Worm (Caenorhabditis elegans): ENCODE results near the gene metl-9.

metl-9 gene

DNA sequence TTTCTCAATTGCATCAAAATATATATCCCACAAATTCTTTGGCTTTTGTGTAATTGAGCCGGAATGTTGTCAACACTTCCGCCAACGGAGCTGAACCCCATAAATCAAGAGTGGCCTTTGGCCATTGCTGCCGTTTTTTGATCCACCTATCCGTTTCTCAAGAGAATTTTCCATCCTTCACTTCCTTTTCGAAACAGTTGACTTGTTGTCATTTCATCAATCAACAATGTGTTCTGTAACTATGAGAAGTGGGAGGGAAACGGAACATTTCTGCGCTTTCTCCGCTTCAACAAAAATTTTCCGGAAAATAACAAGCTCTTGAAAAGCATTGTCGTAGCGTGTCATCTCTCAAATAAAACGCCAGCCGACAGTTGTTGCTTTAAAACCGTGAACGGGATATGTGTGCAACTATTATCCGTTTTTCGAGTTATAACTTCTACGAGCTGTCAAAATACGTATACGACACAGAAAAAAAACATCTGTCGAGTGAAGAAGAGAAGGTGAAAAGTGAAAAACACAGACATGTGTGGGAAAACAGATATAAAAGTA, 20.9 kb upstream of the metl-9 start:
- no peak for TF ChIP-seq tra-4 (tag; optimal IDR thresholded peaks at IDR 0.05)
- no peak for TF ChIP-seq flt-1 (GFP tag; IDR thresholded peaks at IDR 0.05)
- TF ChIP-seq F13C5.2 (tag; optimal IDR thresholded peaks at IDR 0.05), result no peak
- no peak for TF ChIP-seq aly-1 (tag; optimal IDR thresholded peaks at IDR 0.05)
- TF ChIP-seq ceh-36 (tag; optimal IDR thresholded peaks at IDR 0.05), result no peak
- no peak for TF ChIP-seq pes-1 (GFP tag; IDR thresholded peaks at IDR 0.05)
- TF ChIP-seq sea-1 (GFP tag; conservative IDR thresholded peaks at IDR 0.05), result no peak
- TF ChIP-seq hmbx-1 (tag; optimal IDR thresholded peaks at IDR 0.05), result no peak
- no peak for TF ChIP-seq B0310.2 (tag; optimal IDR thresholded peaks at IDR 0.05)
- no peak for TF ChIP-seq hnd-1 (tag; optimal IDR thresholded peaks at IDR 0.05)
- no peak for TF ChIP-seq scrt-1 (GFP tag; IDR thresholded peaks at IDR 0.05)
- no peak for TF ChIP-seq ama-1 (optimal IDR thresholded peaks at IDR 0.05)
- TF ChIP-seq tbx-11 (GFP tag; IDR thresholded peaks at IDR 0.05), result no peak
- TF ChIP-seq tbx-37 (GFP tag; conservative IDR thresholded peaks at IDR 0.05), result no peak
- TF ChIP-seq hmg-4 (GFP tag; optimal IDR thresholded peaks at IDR 0.05), result no peak
- TF ChIP-seq ceh-13 (GFP tag; optimal IDR thresholded peaks at IDR 0.05), result no peak
- TF ChIP-seq ets-7 (tag; optimal IDR thresholded peaks at IDR 0.05), result no peak

DNA sequence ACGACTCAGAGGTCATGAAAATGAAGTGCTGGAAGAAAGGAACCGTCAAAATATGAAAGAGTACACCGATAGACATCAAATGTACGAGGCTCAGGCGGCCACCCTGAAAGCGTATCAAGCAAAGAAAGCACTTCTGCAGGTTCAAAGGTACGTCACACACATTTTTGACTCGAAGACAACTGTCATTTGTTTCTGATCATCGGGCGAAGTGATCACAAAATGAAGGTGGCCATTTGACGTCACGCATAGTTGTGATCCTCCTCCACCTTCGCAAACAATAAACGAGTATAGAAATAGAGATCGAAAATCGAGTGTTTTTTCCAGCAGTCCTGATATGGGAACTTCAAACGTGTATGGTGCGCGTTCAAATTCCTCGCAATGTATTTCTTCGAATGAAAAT, 20.3 kb upstream of the metl-9 start:
- TF ChIP-seq aly-1 (tag; optimal IDR thresholded peaks at IDR 0.05) (no peak), sea-1 (GFP tag; conservative IDR thresholded peaks at IDR 0.05) (no peak), ets-7 (tag; optimal IDR thresholded peaks at IDR 0.05) (no peak), hnd-1 (tag; optimal IDR thresholded peaks at IDR 0.05) (no peak), hmbx-1 (tag; optimal IDR thresholded peaks at IDR 0.05) (no peak), hmg-4 (GFP tag; optimal IDR thresholded peaks at IDR 0.05) (no peak), scrt-1 (GFP tag; IDR thresholded peaks at IDR 0.05) (no peak), tbx-37 (GFP tag; conservative IDR thresholded peaks at IDR 0.05) (no peak), flt-1 (GFP tag; IDR thresholded peaks at IDR 0.05) (no peak), tra-4 (tag; optimal IDR thresholded peaks at IDR 0.05) (no peak), B0310.2 (tag; optimal IDR thresholded peaks at IDR 0.05) (no peak), ama-1 (optimal IDR thresholded peaks at IDR 0.05) (no peak), pes-1 (GFP tag; IDR thresholded peaks at IDR 0.05) (no peak), F13C5.2 (tag; optimal IDR thresholded peaks at IDR 0.05) (no peak), ceh-13 (GFP tag; optimal IDR thresholded peaks at IDR 0.05) (no peak), ceh-36 (tag; optimal IDR thresholded peaks at IDR 0.05) (no peak), tbx-11 (GFP tag; IDR thresholded peaks at IDR 0.05) (no peak)

DNA sequence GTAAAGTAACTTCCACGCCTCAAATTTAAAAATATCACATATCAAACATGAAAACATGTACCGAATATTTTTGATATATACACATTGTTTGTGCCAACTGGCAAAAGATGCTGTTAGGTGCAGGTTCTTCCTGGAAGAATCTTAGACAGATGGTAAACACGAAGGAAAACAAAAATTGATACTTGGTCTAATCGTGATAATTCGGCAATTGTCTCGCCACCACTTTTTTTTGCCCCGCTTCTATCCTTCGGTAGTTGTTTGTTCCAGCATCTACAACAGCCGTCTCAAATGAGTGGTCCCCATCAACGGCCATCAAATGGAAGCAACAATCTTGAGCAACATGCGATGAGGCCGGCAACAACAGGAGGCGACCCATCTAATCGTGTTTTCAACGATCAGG, 18.5 kb upstream of the metl-9 start:
- TF ChIP-seq ceh-13 (GFP tag; optimal IDR thresholded peaks at IDR 0.05) (no peak), hmbx-1 (tag; optimal IDR thresholded peaks at IDR 0.05) (no peak), hnd-1 (tag; optimal IDR thresholded peaks at IDR 0.05) (no peak), B0310.2 (tag; optimal IDR thresholded peaks at IDR 0.05) (no peak), flt-1 (GFP tag; IDR thresholded peaks at IDR 0.05) (no peak), tbx-37 (GFP tag; conservative IDR thresholded peaks at IDR 0.05) (no peak), ceh-36 (tag; optimal IDR thresholded peaks at IDR 0.05) (no peak), scrt-1 (GFP tag; IDR thresholded peaks at IDR 0.05) (no peak), tbx-11 (GFP tag; IDR thresholded peaks at IDR 0.05) (no peak)

ce11 chrX:5195462-5196160, 16.7 kb upstream of the metl-9 start, which contains the start of gene pqn-62:
pqn-62 (plus strand) TSS chrX:5196110.
- TF ChIP-seq ceh-13 (GFP tag; optimal IDR thresholded peaks at IDR 0.05), result no peak
- no peak for TF ChIP-seq hmbx-1 (tag; optimal IDR thresholded peaks at IDR 0.05)
- TF ChIP-seq B0310.2 (tag; optimal IDR thresholded peaks at IDR 0.05), result no peak
- TF ChIP-seq scrt-1 (GFP tag; IDR thresholded peaks at IDR 0.05), result no peak

DNA sequence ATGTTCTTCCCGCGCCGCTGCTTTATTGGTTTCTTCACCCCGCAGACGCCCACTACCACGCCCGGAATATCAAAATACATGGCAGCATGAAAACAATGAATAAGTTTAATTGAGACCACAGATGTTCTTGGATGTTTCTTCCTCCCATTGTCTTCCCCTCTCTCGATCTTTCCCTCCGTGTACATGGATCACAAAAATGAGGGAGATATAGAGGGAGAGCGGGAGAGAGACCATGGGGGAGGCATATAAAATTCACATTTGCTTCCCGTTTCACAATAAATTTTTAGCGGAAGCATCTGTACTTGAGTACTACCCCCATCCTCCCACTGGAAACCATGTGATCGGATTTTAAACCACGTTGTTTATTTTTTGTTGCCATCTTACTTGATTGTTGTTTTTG, 14.5 kb upstream of the metl-9 start:
- TF ChIP-seq B0310.2 (tag; optimal IDR thresholded peaks at IDR 0.05) (no peak), scrt-1 (GFP tag; IDR thresholded peaks at IDR 0.05) (no peak), hmbx-1 (tag; optimal IDR thresholded peaks at IDR 0.05) (no peak), aly-1 (tag; optimal IDR thresholded peaks at IDR 0.05) (no peak), flt-1 (GFP tag; IDR thresholded peaks at IDR 0.05) (no peak), sea-1 (GFP tag; conservative IDR thresholded peaks at IDR 0.05) (no peak), hmg-4 (GFP tag; optimal IDR thresholded peaks at IDR 0.05) (no peak), F13C5.2 (tag; optimal IDR thresholded peaks at IDR 0.05) (no peak), tbx-37 (GFP tag; conservative IDR thresholded peaks at IDR 0.05) (no peak), hnd-1 (tag; optimal IDR thresholded peaks at IDR 0.05) (no peak), ceh-36 (tag; optimal IDR thresholded peaks at IDR 0.05) (no peak), ets-7 (tag; optimal IDR thresholded peaks at IDR 0.05) (no peak), tbx-11 (GFP tag; IDR thresholded peaks at IDR 0.05) (no peak), ama-1 (optimal IDR thresholded peaks at IDR 0.05) (no peak), tra-4 (tag; optimal IDR thresholded peaks at IDR 0.05) (no peak), ceh-13 (GFP tag; optimal IDR thresholded peaks at IDR 0.05) (no peak), pes-1 (GFP tag; IDR thresholded peaks at IDR 0.05) (no peak)

DNA sequence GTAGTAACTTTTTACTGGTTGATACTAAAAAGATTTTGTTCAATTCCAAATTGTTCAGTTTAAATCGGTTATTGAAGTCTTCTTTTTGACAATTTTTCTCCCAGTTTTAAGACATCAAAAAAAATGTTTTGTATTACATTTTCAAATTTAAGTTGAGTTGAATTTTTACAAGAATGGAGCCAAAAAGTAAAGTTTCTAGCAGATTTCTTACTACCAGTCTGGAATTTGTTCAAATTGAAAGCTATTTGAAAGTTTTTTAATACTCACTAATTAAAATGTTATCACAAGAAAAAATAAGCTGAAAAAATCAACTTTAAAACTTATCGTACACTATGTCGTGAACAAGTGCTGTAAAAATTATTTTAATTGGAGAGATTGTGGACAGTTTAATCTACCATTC, 11.1 kb upstream of the metl-9 start:
- TF ChIP-seq B0310.2 (tag; optimal IDR thresholded peaks at IDR 0.05), result no peak
- no peak for TF ChIP-seq sea-1 (GFP tag; conservative IDR thresholded peaks at IDR 0.05)
- no peak for TF ChIP-seq F13C5.2 (tag; optimal IDR thresholded peaks at IDR 0.05)
- no peak for TF ChIP-seq scrt-1 (GFP tag; IDR thresholded peaks at IDR 0.05)
- no peak for TF ChIP-seq hmg-4 (GFP tag; optimal IDR thresholded peaks at IDR 0.05)
- TF ChIP-seq hnd-1 (tag; optimal IDR thresholded peaks at IDR 0.05), result no peak
- no peak for TF ChIP-seq hmbx-1 (tag; optimal IDR thresholded peaks at IDR 0.05)
- TF ChIP-seq tra-4 (tag; optimal IDR thresholded peaks at IDR 0.05), result no peak
- TF ChIP-seq ets-7 (tag; optimal IDR thresholded peaks at IDR 0.05), result no peak
- no peak for TF ChIP-seq tbx-37 (GFP tag; conservative IDR thresholded peaks at IDR 0.05)
- TF ChIP-seq ama-1 (optimal IDR thresholded peaks at IDR 0.05), result no peak

ce11 chrX:5188977-5189376, 10.0 kb upstream of the metl-9 start, which contains the start of gene zig-6:
zig-6 (minus strand) TSS chrX:5189077.
- TF ChIP-seq scrt-1 (GFP tag; IDR thresholded peaks at IDR 0.05), result no peak
- TF ChIP-seq aly-1 (tag; optimal IDR thresholded peaks at IDR 0.05), result no peak
- TF ChIP-seq tra-4 (tag; optimal IDR thresholded peaks at IDR 0.05), result no peak
- TF ChIP-seq ama-1 (optimal IDR thresholded peaks at IDR 0.05), result no peak
- TF ChIP-seq B0310.2 (tag; optimal IDR thresholded peaks at IDR 0.05), result no peak
- TF ChIP-seq tbx-37 (GFP tag; conservative IDR thresholded peaks at IDR 0.05), result no peak
